Worm (Caenorhabditis elegans): Measurements from ENCODE around the gene F36D3.4.

DNA sequence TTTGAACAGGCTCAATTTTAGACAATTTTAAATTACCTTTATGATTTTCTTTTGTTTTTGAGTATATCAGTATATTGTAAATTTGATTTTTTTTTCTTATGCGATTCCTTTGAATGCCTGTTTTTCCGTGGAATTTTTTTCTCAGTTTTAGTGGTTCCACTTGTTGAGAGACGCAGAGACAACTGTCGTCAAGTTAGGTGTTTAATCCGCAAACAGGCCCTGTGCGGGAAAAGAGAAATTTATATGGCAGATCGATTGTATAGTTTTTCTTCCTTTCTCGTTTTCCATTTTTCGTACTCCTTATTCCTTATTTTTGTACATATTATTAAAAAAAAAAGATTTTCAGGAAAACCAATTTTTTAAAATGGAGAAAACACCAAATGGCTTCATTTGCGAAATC, 18.5 kb downstream of the F36D3.4 start, which contains the start of gene F36D3.1:
- TF ChIP-seq lin-35 (GFP tag; optimal IDR thresholded peaks at IDR 0.05) = peak in 1 of 3 experiments; percentile 79
- TF ChIP-seq nhr-90 (tag; optimal IDR thresholded peaks at IDR 0.05) = no peak
- TF ChIP-seq pbrm-1 (GFP tag; IDR thresholded peaks at IDR 0.05) = no peak
- TF ChIP-seq sptf-2 (GFP tag; optimal IDR thresholded peaks at IDR 0.05) = no peak
- TF ChIP-seq ceh-79 (tag; optimal IDR thresholded peaks at IDR 0.05) = no peak
- no peak for TF ChIP-seq ets-4 (GFP tag; optimal IDR thresholded peaks at IDR 0.05)
- TF ChIP-seq efl-1 (GFP tag; optimal IDR thresholded peaks at IDR 0.05) = peak; percentile 38
- TF ChIP-seq tlf-1 (GFP tag; optimal IDR thresholded peaks at IDR 0.05) = no peak
- TF ChIP-seq aptf-2 (GFP tag; conservative IDR thresholded peaks at IDR 0.05) = no peak
- no peak for TF ChIP-seq rpc-1 (optimal IDR thresholded peaks at IDR 0.05)
- no peak for TF ChIP-seq rpc-1 (tag; optimal IDR thresholded peaks at IDR 0.05)
- no peak for TF ChIP-seq lsl-1 (GFP tag; optimal IDR thresholded peaks at IDR 0.05)
- no peak for TF ChIP-seq fkh-3 (tag; optimal IDR thresholded peaks at IDR 0.05)
- TF ChIP-seq D2030.7 (GFP tag; IDR thresholded peaks at IDR 0.05) = no peak

Measured in whole organism, young adult.